Worm (Caenorhabditis elegans) whole organism, L3 larva: Measurements from ENCODE around the gene Y116A8C.465.

Experiments
- ZK546.5 ChIP-seq: sonication (generic microtip); optimal IDR thresholded peaks from 2 replicates; lab custom pipeline; 2017; ENCODE audit warnings: missing biosample characterization, missing genetic modification characterization
- mdl-1 ChIP-seq: fragments of 150-350 bp; optimal IDR thresholded peaks from 2 replicates; lab custom pipeline; 2014; ENCODE audit warnings: missing biosample characterization, missing genetic modification characterization
- nhr-11 ChIP-seq: fragments of 150-350 bp; optimal IDR thresholded peaks from 2 replicates; lab custom pipeline; 2014; ENCODE audit warnings: missing biosample characterization, missing genetic modification characterization
- nhr-23 ChIP-seq: fragments of 150-350 bp; optimal IDR thresholded peaks from 2 replicates; lab custom pipeline; 2014; ENCODE audit warnings: missing biosample characterization, missing genetic modification reagents, missing genetic modification characterization
- tbx-2 ChIP-seq: sonication (generic microtip); optimal IDR thresholded peaks from 2 replicates; lab custom pipeline; 2016; ENCODE audit warnings: mild to moderate bottlenecking, missing genetic modification characterization, missing compliant biosample characterization
- unc-39 ChIP-seq: sonication (generic microtip); optimal IDR thresholded peaks from 4 replicates; lab custom pipeline; 2017; ENCODE audit warnings: missing biosample characterization, missing genetic modification characterization
- unc-62 ChIP-seq: fragments of 150-350 bp; sonication (generic microtip); optimal IDR thresholded peaks from 4 replicates; lab custom pipeline; 2014; ENCODE audit warnings: missing biosample characterization, missing genetic modification reagents, missing genetic modification characterization

DNA sequence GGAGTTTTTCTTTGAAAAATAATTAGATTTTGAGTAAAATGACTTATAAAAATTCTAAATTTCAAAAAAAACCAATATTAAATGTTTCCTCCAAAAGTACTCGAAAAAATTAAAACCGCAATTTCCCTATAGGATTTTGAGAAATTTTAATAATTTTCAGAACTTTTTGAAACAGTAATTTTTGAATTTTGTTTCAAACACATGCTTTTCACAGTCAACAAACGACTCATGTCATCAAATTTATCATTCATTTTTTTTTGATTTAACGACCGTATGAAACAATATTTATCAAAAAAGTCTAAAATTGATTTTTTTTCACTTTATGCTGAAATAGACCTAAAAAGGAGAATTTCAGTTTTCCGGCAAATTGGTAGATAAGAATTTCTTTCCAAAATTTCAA is 38.5 kb upstream of the Y116A8C.465 start:
- TF ChIP-seq unc-62 (GFP tag; lab: Kevin White, UChicago) (no peak), ZK546.5 (tag; lab: Kevin White, UChicago) (no peak), nhr-23 (no peak), nhr-11 (tag; lab: Kevin White, UChicago) (no peak), mdl-1 (tag; lab: Kevin White, UChicago) (no peak), unc-39 (no peak), tbx-2 (tag; lab: Kevin White, UChicago) (no peak)
